Worm (Caenorhabditis elegans): ENCODE measurements around the gene ZC449.5.

Gene ZC449.5

DNA sequence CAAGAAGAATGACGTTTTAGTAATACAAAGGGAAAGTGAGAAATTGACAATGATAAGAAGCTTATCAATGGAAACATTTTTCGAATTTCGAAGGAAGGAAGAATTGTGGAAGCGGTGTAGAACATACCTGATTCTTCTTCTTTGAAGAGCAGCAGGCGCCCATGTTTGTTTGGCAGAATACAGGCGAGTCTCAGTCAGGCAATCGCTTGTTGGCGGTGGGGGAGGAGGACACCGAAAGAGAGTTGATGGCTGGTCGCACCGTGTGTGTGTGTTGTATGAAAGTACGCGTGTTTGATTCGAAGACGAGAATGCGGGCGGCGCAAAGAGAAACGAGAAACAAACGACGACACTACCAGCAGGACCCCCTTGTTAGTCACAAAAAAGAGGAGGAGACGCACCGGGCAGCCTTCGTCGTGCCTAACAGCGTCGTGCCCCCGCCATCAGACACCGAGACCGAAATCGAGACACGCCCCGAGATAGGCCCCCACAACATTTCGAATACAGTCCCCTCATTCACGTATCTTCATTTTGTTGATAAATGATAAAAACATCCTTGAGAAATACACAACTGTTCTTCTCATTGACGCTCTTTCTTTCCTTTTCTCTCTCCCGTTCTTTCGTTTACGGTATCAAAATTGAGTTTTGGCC, 40.2 kb upstream of the ZC449.5 start, which contains the start of gene cal-5 (continued):
- TF ChIP-seq cey-2 (tag; optimal IDR thresholded peaks at IDR 0.05; ENCODE audit: borderline replicate concordance, insufficient read depth) (no peak), snpc-4 (tag; optimal IDR thresholded peaks at IDR 0.05) (no peak), ctbp-1 (GFP tag; IDR thresholded peaks at IDR 0.05) (0 out of 2 replicates have a peak, but pooled peaks have one; percentile 15), nhr-48 (tag; optimal IDR thresholded peaks at IDR 0.05) (peak; percentile 39), dpl-1 (GFP tag; optimal IDR thresholded peaks at IDR 0.05) (peak; percentile 4), mdt-29 (GFP tag; IDR thresholded peaks at IDR 0.05) (no peak), D1046.2 (GFP tag; IDR thresholded peaks at IDR 0.05) (no peak), Y105C5A.15 (GFP tag; IDR thresholded peaks at IDR 0.05) (no peak), spr-1 (tag; optimal IDR thresholded peaks at IDR 0.05) (no peak), ZK337.2 (GFP tag; IDR thresholded peaks at IDR 0.05) (0 out of 2 replicates have a peak, but pooled peaks have one; percentile 13), mes-2 (tag; optimal IDR thresholded peaks at IDR 0.05; ENCODE audit: poor library complexity, severe bottlenecking) (peak; percentile 16), skn-1 (tag; optimal IDR thresholded peaks at IDR 0.05) (no peak), zip-11 (GFP tag; IDR thresholded peaks at IDR 0.05) (no peak), F44E2.7 (GFP tag; IDR thresholded peaks at IDR 0.05) (no peak), lim-7 (GFP tag; IDR thresholded peaks at IDR 0.05) (no peak), ztf-7 (tag; optimal IDR thresholded peaks at IDR 0.05) (no peak), pqm-1 (tag; optimal IDR thresholded peaks at IDR 0.05) (peak; percentile 66), nhr-77 (tag; optimal IDR thresholded peaks at IDR 0.05) (peak; percentile 24), F10B5.3 (tag; optimal IDR thresholded peaks at IDR 0.05) (no peak), dmd-6 (GFP tag; IDR thresholded peaks at IDR 0.05) (peak; percentile 74)

- TF ChIP-seq ctbp-1 (GFP tag; IDR thresholded peaks at IDR 0.05) (no peak), zip-2 (tag; optimal IDR thresholded peaks at IDR 0.05) (no peak), daf-19 (GFP tag; conservative IDR thresholded peaks at IDR 0.05) (no peak), lim-7 (GFP tag; IDR thresholded peaks at IDR 0.05) (no peak), aha-1 (tag) (peak; percentile 70), nhr-6 (tag; optimal IDR thresholded peaks at IDR 0.05) (no peak)
Measured at ce11 chrX:5075538-5075937, 38.0 kb upstream of the ZC449.5 start.

DNA sequence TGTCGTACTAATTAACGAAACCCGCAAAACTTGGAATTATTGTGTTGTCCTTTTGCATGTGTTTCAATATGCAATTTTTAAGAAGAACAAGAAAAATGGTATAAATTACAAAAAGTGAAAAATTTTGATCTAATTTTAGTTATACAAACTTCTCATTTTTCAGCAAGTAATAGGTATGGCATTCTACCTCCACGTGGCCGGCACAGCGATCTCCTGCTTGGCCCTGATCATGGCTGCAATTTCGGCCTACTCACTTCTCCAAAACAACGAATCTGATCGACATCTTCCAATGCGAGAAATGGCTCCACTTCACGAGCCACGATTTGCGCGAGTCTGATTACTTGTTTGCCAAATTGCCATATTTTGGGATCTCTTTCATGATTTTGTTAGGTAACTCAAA, 36.3 kb upstream of the ZC449.5 start:
- TF ChIP-seq mxl-3 (GFP tag; optimal IDR thresholded peaks at IDR 0.05) = no peak
- TF ChIP-seq ama-1 (optimal IDR thresholded peaks at IDR 0.05) = peak; percentile 42
- peak; percentile 85 for TF ChIP-seq aha-1 (tag)

DNA sequence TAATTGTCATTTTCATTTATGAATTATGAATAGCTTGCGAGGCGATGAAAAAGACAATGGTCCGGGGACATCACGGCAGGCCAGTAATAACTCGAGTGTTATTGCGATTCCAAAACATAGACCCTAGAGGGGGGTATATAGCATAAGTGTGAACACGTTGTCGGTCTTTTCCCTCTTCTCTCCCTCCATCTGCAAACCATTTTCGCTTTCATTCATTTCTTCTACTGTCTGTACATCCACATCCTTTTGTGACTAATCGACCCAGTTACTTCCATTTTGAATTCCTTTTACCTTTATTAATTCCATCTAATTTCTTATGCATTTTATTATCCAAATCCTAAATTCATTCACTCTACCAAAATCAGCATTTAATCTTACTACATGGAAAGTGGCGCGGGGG, 33.5 kb upstream of the ZC449.5 start:
- TF ChIP-seq lin-1 (GFP tag; IDR thresholded peaks at IDR 0.05) (no peak), gei-8 (GFP tag; optimal IDR thresholded peaks at IDR 0.05) (no peak), zip-11 (GFP tag; IDR thresholded peaks at IDR 0.05) (no peak)

ce11 chrX:5067796-5068195, 30.2 kb upstream of the ZC449.5 start, which contains the start of gene clc-7:
Gene clc-7, plus strand, starts transcription at chrX:5068096.
- TF ChIP-seq daf-8 (GFP tag; IDR thresholded peaks at IDR 0.05) = no peak
- TF ChIP-seq attf-4 (tag; optimal IDR thresholded peaks at IDR 0.05) = no peak
- no peak for TF ChIP-seq ZK546.5 (tag; optimal IDR thresholded peaks at IDR 0.05)
- TF ChIP-seq mdt-29 (GFP tag; IDR thresholded peaks at IDR 0.05) = no peak
- no peak for TF ChIP-seq mxl-2 (GFP tag; conservative IDR thresholded peaks at IDR 0.05)
- TF ChIP-seq nhr-76 (tag; optimal IDR thresholded peaks at IDR 0.05) = no peak
- no peak for TF ChIP-seq spr-1 (tag; optimal IDR thresholded peaks at IDR 0.05)
- TF ChIP-seq fkh-10 (GFP tag; optimal IDR thresholded peaks at IDR 0.05) = no peak
- TF ChIP-seq hlh-30 (tag; optimal IDR thresholded peaks at IDR 0.05; ENCODE audit: insufficient read depth) = no peak
- no peak for TF ChIP-seq ces-1 (GFP tag; optimal IDR thresholded peaks at IDR 0.05)
- TF ChIP-seq zfp-2 (tag; optimal IDR thresholded peaks at IDR 0.05) = no peak
- TF ChIP-seq unc-130 (GFP tag; optimal IDR thresholded peaks at IDR 0.05) = no peak
- no peak for TF ChIP-seq gei-8 (GFP tag; optimal IDR thresholded peaks at IDR 0.05)
- TF ChIP-seq snpc-1.2 (GFP tag; IDR thresholded peaks at IDR 0.05) = no peak
- no peak for TF ChIP-seq ceh-28 (tag; optimal IDR thresholded peaks at IDR 0.05)
- no peak for TF ChIP-seq F10B5.3 (tag; optimal IDR thresholded peaks at IDR 0.05)
- no peak for TF ChIP-seq lin-38 (GFP tag; IDR thresholded peaks at IDR 0.05)
- no peak for TF ChIP-seq ceh-82 (tag; optimal IDR thresholded peaks at IDR 0.05)
- TF ChIP-seq ceh-20 (GFP tag; IDR thresholded peaks at IDR 0.05) = no peak

Measured in whole organism, L4 larva.